Fruit fly (Drosophila melanogaster) whole organism: Measurements from ENCODE around the gene CG17819.

Experiments used
- pan ChIP-seq: fragments of >200 bp; optimal IDR thresholded peaks from 2 replicates; lab custom pipeline; 2017
- psq ChIP-seq: fragments of >200 bp; optimal IDR thresholded peaks from 2 replicates; lab custom pipeline; 2017
- usp ChIP-seq: fragments of >200 bp; optimal IDR thresholded peaks from 2 replicates; lab custom pipeline; 2017; ENCODE audit warnings: missing biosample characterization, missing genetic modification characterization, mixed read lengths

dm6 chr3R:21851592-21852578 is 33.5 kb downstream of the CG17819 start:
- no peak for TF ChIP-seq psq (lab: Kevin White, UChicago)
- no peak for TF ChIP-seq usp (GFP tag; lab: Kevin White, UChicago)
- TF ChIP-seq pan (lab: Kevin White, UChicago), result no peak
